Fruit fly (Drosophila melanogaster): ENCODE results near the gene Elovl7.

Gene Elovl7

DNA sequence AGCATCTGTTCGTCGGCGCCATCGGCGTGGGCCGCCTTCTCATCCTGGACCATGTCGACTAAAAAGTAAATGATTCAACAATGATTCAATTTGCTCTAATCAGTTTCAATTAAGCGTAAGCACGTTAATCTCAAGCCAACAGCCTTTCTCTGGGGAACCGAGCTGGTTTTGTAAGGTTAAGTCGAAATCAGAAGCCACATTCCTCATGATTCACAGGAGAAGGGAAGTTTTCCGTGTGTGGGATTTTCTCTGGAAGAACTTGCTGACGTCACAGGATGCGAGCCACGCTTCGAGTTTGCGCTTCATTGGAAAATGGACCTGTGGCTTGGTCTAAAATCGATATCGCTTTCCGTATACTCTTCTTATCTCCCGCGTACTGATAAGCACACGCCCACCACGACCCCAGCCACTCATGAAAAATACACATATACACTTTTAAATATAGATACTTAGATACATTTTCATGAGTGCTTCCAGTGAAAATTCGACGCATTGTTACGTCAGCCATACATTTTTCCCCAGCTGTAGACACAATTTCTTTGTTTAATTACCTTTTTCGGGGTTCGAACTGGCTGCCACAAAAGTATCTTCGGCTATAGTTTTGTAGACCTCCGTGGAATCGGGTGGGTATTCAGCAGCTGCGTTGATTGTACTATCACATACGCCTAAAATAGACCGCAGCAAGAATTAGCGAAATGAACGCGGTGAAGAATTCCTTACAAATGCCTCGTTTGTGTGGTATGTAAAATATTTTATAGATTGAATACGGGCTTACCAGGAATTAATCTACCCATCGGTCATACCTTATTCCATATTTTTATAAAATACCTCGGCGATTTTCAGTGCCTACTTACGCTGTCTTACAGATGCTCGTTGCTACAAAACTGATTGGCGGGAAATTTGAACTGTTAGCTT lies 18.4 kb downstream of the Elovl7 start (continued):
- no peak for TF ChIP-seq disco-r (GFP tag; optimal IDR thresholded peaks at IDR 0.05)
- TF ChIP-seq CG13287 (GFP tag; IDR thresholded peaks at IDR 0.05; ENCODE audit: partially characterized antibody) = no peak; the same call in 1 of the 2 replicates
- TF ChIP-seq al (GFP tag; IDR thresholded peaks at IDR 0.05) = no peak
- no peak for TF ChIP-seq fru (optimal IDR thresholded peaks at IDR 0.05)
- TF ChIP-seq NC2α (GFP tag; optimal IDR thresholded peaks at IDR 0.05) = peak; percentile 42
- peak; percentile 9 for TF ChIP-seq CG13624 (GFP tag; optimal IDR thresholded peaks at IDR 0.05)
- no peak for TF ChIP-seq CG17328 (GFP tag; IDR thresholded peaks at IDR 0.05)
- peak; percentile 2 for TF ChIP-seq shn (GFP tag; optimal IDR thresholded peaks at IDR 0.05)
- peak; percentile 49 for TF ChIP-seq CG10147 (GFP tag; optimal IDR thresholded peaks at IDR 0.05)
- peak; percentile 9 for TF ChIP-seq CG11398 (GFP tag; optimal IDR thresholded peaks at IDR 0.05)
- TF ChIP-seq chn (GFP tag; optimal IDR thresholded peaks at IDR 0.05) = no peak
- TF ChIP-seq gcm (GFP tag; optimal IDR thresholded peaks at IDR 0.05) = peak; percentile 42
- TF ChIP-seq Bgb (GFP tag; IDR thresholded peaks at IDR 0.05; ENCODE audit: partially characterized antibody) = peak; percentile 28; the same call in 1 of the 2 replicates
- TF ChIP-seq CG10979 (tag; optimal IDR thresholded peaks at IDR 0.05) = peak; percentile 5
- peak; percentile 25 for TF ChIP-seq CG12391 (tag; optimal IDR thresholded peaks at IDR 0.05)
- TF ChIP-seq Usf (GFP tag; optimal IDR thresholded peaks at IDR 0.05) = no peak
- TF ChIP-seq NfI (GFP tag; optimal IDR thresholded peaks at IDR 0.05) = peak; percentile 27
- no peak for TF ChIP-seq Hr3 (GFP tag; optimal IDR thresholded peaks at IDR 0.05)
- no peak for TF ChIP-seq Sox100B (GFP tag; optimal IDR thresholded peaks at IDR 0.05)
- TF ChIP-seq CG10543 (GFP tag; optimal IDR thresholded peaks at IDR 0.05) = peak; percentile 72
- TF ChIP-seq Tbp (GFP tag; optimal IDR thresholded peaks at IDR 0.05) = no peak
- peak; percentile 34; the same call in 1 of the 2 replicates for TF ChIP-seq ato (GFP tag; IDR thresholded peaks at IDR 0.05; ENCODE audit: partially characterized antibody)
- TF ChIP-seq Sin3A (optimal IDR thresholded peaks at IDR 0.05) = peak; percentile 27
- TF ChIP-seq Taf1 (GFP tag; IDR thresholded peaks at IDR 0.05) = no peak
- TF ChIP-seq HHEX (GFP tag; optimal IDR thresholded peaks at IDR 0.05) = peak; percentile 5
- peak; percentile 4 for TF ChIP-seq Nf-YB (GFP tag; optimal IDR thresholded peaks at IDR 0.05)
- TF ChIP-seq ash1 (GFP tag; optimal IDR thresholded peaks at IDR 0.05) = no peak
- TF ChIP-seq sob (GFP tag; IDR thresholded peaks at IDR 0.05) = no peak
- no peak for TF ChIP-seq run (tag; optimal IDR thresholded peaks at IDR 0.05)
- no peak for TF ChIP-seq Optix (GFP tag; IDR thresholded peaks at IDR 0.05)
- TF ChIP-seq bsh (GFP tag; optimal IDR thresholded peaks at IDR 0.05) = peak in 1 of 2 experiments; percentile 22
- peak; percentile 56 for TF ChIP-seq CG10267 (tag; optimal IDR thresholded peaks at IDR 0.05)
- TF ChIP-seq croc (GFP tag; conservative IDR thresholded peaks at IDR 0.05) = no peak
- no peak for TF ChIP-seq btn (GFP tag; optimal IDR thresholded peaks at IDR 0.05)
- TF ChIP-seq jing (GFP tag; optimal IDR thresholded peaks at IDR 0.05) = no peak
- TF ChIP-seq CG4617 (GFP tag; optimal IDR thresholded peaks at IDR 0.05; ENCODE audit: borderline replicate concordance) = peak; percentile 41
- TF ChIP-seq HmgZ (tag; optimal IDR thresholded peaks at IDR 0.05) = peak; percentile 87
- peak; percentile 21 for TF ChIP-seq CG12219 (GFP tag; optimal IDR thresholded peaks at IDR 0.05)
- TF ChIP-seq CG7745 (tag; optimal IDR thresholded peaks at IDR 0.05) = no peak
- peak; percentile 33 for TF ChIP-seq CG17385 (GFP tag; optimal IDR thresholded peaks at IDR 0.05)
- TF ChIP-seq slp2 (GFP tag; optimal IDR thresholded peaks at IDR 0.05) = no peak
- TF ChIP-seq chif (GFP tag; optimal IDR thresholded peaks at IDR 0.05) = peak in 1 of 2 experiments; percentile 17
- peak; percentile 89 for TF ChIP-seq abd-A (tag; optimal IDR thresholded peaks at IDR 0.05)
- peak; percentile 42 for TF ChIP-seq tx (GFP tag; optimal IDR thresholded peaks at IDR 0.05)
- peak; percentile 86 for TF ChIP-seq CG34376 (GFP tag; optimal IDR thresholded peaks at IDR 0.05)
- no peak for TF ChIP-seq tio (GFP tag; optimal IDR thresholded peaks at IDR 0.05)
- no peak for TF ChIP-seq dimm (GFP tag; IDR thresholded peaks at IDR 0.05)
- 0 out of 2 replicates have a peak, but pooled peaks have one; percentile 36 for TF ChIP-seq Scr (GFP tag; IDR thresholded peaks at IDR 0.05; ENCODE audit: partially characterized antibody)

Measured in whole organism, embryonic.